Worm (Caenorhabditis elegans) whole organism, L4/young adult: Measurements from ENCODE around the gene F23H12.7.

Experiments
- W03F9.2 ChIP-seq: fragments of 150-350 bp; optimal IDR thresholded peaks from 2 replicates; lab custom pipeline; 2014; ENCODE audit warnings: missing biosample characterization, missing genetic modification characterization
- dao-5 ChIP-seq: sonication (generic microtip); optimal IDR thresholded peaks from 2 replicates; lab custom pipeline; 2016; ENCODE audit warnings: missing genotype, missing genetic modification characterization, moderate library complexity, missing compliant biosample characterization
- him-1 ChIP-seq: sonication (generic microtip); optimal IDR thresholded peaks from 2 replicates; lab custom pipeline; 2016; ENCODE audit warnings: missing genotype, missing genetic modification reagents, missing genetic modification characterization, missing compliant biosample characterization

DNA sequence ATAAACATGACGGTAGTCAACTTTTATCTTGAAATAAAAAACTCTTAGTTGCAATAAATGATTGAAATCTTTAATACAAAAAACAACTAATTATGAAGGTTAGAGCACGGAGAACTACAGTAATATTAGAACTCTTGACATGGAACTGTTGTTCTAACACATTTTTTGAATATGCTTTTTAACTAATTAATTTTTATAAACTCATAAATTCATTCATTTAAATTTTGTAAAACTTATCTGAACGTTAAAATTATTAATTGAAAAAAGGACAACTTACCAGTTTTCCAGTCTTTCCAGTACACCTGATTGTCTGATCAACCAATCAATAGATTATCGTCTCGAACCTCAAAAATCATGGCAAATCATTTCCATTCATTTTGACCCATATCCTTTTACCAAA, 19.0 kb upstream of the F23H12.7 start, which contains the start of gene sqt-3:
- TF ChIP-seq dao-5 (no peak), him-1 (tag; lab: Kevin White, UChicago) (no peak), W03F9.2 (no peak)
